Worm (Caenorhabditis elegans): Measurements from ENCODE around the gene pals-39.

DNA sequence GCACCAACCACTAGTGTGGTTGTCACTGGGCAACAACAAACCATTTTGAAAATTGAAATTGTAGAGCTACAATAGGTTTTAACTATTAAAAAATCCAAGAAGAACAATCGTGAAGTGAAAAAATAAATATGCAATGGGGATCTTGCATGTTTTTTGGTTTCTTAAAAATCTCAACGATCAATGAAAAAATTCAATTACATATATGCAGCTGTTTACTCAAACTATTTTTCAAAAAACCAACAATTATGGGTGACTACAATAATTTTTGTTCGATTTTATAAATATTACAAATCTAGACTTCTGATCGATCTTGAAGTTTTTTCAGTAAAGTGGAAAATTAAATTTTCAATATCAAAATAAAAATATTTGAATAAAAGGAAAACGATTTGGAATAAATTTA is 35.1 kb downstream of the pals-39 start, which contains the start of gene cdr-4:
- TF ChIP-seq fkh-10 (GFP tag; optimal IDR thresholded peaks at IDR 0.05) (no peak), sup-37 (GFP tag; optimal IDR thresholded peaks at IDR 0.05) (no peak), ztf-4 (tag; optimal IDR thresholded peaks at IDR 0.05) (no peak), fkh-4 (tag; optimal IDR thresholded peaks at IDR 0.05; ENCODE audit: borderline replicate concordance) (no peak), mab-9 (GFP tag; IDR thresholded peaks at IDR 0.05) (no peak)
